Fruit fly (Drosophila melanogaster): ENCODE measurements around the gene CG33722.

The CG33722 gene

DNA sequence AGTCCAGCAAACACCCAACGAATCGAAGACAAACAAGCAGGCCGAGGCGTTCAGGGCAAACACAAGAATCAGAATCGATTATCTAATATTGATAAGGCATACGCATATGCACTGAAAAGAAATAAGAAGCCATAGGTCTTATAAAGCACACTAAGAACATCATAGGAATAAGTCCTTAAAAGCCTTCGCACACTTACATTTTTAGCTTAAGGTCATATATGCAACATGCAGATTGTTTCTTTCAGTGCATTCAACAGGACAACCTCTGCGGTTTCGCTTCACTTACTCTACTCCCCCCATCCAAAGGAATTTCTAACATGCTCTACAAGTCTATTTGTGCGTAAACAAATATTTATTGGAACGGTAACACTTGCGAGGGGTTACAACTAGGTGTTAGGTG is 31.3 kb upstream of the CG33722 start (continued):
- TF ChIP-seq Vsx1 (GFP tag; optimal IDR thresholded peaks at IDR 0.05) (peak; percentile 55), CG6254 (GFP tag; optimal IDR thresholded peaks at IDR 0.05) (peak; percentile 59), abd-A (tag; optimal IDR thresholded peaks at IDR 0.05) (no peak), zen (tag; optimal IDR thresholded peaks at IDR 0.05) (peak; percentile 72), Mes4 (GFP tag; optimal IDR thresholded peaks at IDR 0.05) (peak; percentile 62), hb (GFP tag; IDR thresholded peaks at IDR 0.05; ENCODE audit: partially characterized antibody) (no peak), CG1024 (GFP tag; IDR thresholded peaks at IDR 0.05) (peak; percentile 55; the same call in 1 of the 2 replicates), lilli (GFP tag; optimal IDR thresholded peaks at IDR 0.05) (peak; percentile 39), inv (GFP tag; IDR thresholded peaks at IDR 0.05; ENCODE audit: partially characterized antibody) (no peak), CG17612 (GFP tag; IDR thresholded peaks at IDR 0.05) (no peak), MTF-1 (GFP tag; optimal IDR thresholded peaks at IDR 0.05; ENCODE audit: borderline replicate concordance) (no peak), CG32767 (GFP tag; IDR thresholded peaks at IDR 0.05) (no peak), Hmr (GFP tag; optimal IDR thresholded peaks at IDR 0.05) (peak; percentile 4), Gsc (GFP tag; IDR thresholded peaks at IDR 0.05) (peak; percentile 38; the same call in 1 of the 2 replicates), Rfx (GFP tag; IDR thresholded peaks at IDR 0.05) (peak; percentile 30; the same call in 1 of the 2 replicates), CG4424 (GFP tag; optimal IDR thresholded peaks at IDR 0.05) (peak; percentile 51), otp (GFP tag; IDR thresholded peaks at IDR 0.05) (peak; percentile 66), nom (GFP tag; optimal IDR thresholded peaks at IDR 0.05) (no peak), Sin3A (optimal IDR thresholded peaks at IDR 0.05) (no peak), stc (GFP tag; IDR thresholded peaks at IDR 0.05) (no peak), CG9817 (tag; optimal IDR thresholded peaks at IDR 0.05) (no peak), Side (GFP tag; optimal IDR thresholded peaks at IDR 0.05) (peak; percentile 44), ara (GFP tag; IDR thresholded peaks at IDR 0.05) (peak; percentile 88), CG14667 (GFP tag; IDR thresholded peaks at IDR 0.05) (peak; percentile 54; the same call in 1 of the 2 replicates), maf-S (GFP tag; optimal IDR thresholded peaks at IDR 0.05) (no peak), CG13287 (GFP tag; IDR thresholded peaks at IDR 0.05; ENCODE audit: partially characterized antibody) (no peak)

DNA sequence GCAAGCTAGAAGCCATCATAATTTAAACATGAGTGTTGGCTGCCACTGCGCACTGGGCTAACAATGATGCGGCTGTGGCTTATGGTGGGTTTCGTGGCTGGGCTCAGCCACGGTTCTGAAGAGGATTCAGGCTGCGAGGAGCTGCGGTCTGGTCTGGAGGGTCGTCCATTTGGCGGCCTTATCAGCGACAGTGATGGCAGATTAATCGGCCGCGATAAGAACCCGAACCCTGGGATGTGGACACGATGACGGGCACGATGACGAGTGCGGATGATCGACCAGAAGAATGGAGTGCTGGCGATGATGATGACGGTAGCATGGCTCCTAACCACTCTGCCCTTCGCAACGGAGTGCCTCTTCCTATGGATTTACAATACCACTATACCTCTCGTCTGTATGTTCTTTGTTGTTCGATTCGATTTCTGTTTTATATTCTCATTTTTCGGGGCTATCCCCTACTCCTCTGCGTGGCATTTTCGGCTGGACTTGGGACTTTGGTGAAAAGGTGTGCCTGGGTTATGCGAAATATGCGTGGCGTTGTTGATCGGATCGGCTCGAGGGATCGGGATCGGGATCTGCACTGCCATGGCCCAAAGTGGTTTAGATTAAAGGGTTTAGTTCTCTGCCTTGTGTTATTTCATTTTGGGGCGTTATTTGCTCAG is 28.2 kb upstream of the CG33722 start:
- TF ChIP-seq CG7372 (GFP tag; IDR thresholded peaks at IDR 0.05), result no peak
- no peak for TF ChIP-seq sens (GFP tag)
- no peak for TF ChIP-seq Camta (GFP tag; optimal IDR thresholded peaks at IDR 0.05)
- TF ChIP-seq CG18011 (GFP tag; optimal IDR thresholded peaks at IDR 0.05), result no peak
- TF ChIP-seq Deaf1 (tag; optimal IDR thresholded peaks at IDR 0.05), result peak; percentile 47
- no peak for TF ChIP-seq cad (GFP tag; optimal IDR thresholded peaks at IDR 0.05)
- TF ChIP-seq grn (GFP tag; optimal IDR thresholded peaks at IDR 0.05), result peak; percentile 98
- TF ChIP-seq tx (GFP tag; optimal IDR thresholded peaks at IDR 0.05), result no peak
- TF ChIP-seq CG12299 (tag; optimal IDR thresholded peaks at IDR 0.05), result no peak
- no peak for TF ChIP-seq Poxn (GFP tag; IDR thresholded peaks at IDR 0.05)
- TF ChIP-seq trem (tag; optimal IDR thresholded peaks at IDR 0.05), result no peak

- TF ChIP-seq D (optimal IDR thresholded peaks at IDR 0.05), result no peak
- TF ChIP-seq D (GFP tag; optimal IDR thresholded peaks at IDR 0.05), result no peak
- peak; percentile 73 for TF ChIP-seq CG13287 (GFP tag; IDR thresholded peaks at IDR 0.05; ENCODE audit: partially characterized antibody)
- no peak for TF ChIP-seq scrt (GFP tag; optimal IDR thresholded peaks at IDR 0.05)
- no peak for TF ChIP-seq bigmax (GFP tag; optimal IDR thresholded peaks at IDR 0.05)
- TF ChIP-seq CG10267 (tag; optimal IDR thresholded peaks at IDR 0.05), result peak; percentile 8
- TF ChIP-seq CG1647 (GFP tag; optimal IDR thresholded peaks at IDR 0.05), result no peak
- no peak for TF ChIP-seq tll (GFP tag; optimal IDR thresholded peaks at IDR 0.05)
- TF ChIP-seq CG3281 (GFP tag; optimal IDR thresholded peaks at IDR 0.05), result no peak
- TF ChIP-seq Myb (GFP tag; optimal IDR thresholded peaks at IDR 0.05), result peak; percentile 6
- no peak for TF ChIP-seq CG31388 (GFP tag; optimal IDR thresholded peaks at IDR 0.05)
- no peak for TF ChIP-seq run (tag; optimal IDR thresholded peaks at IDR 0.05)
- TF ChIP-seq CG8290 (GFP tag; optimal IDR thresholded peaks at IDR 0.05), result no peak
- no peak for TF ChIP-seq CG8290 (tag; optimal IDR thresholded peaks at IDR 0.05)
- no peak for TF ChIP-seq Hr39 (optimal IDR thresholded peaks at IDR 0.05)
Observed at dm6 chr3R:8217727-8218126, 26.1 kb upstream of the CG33722 start, which contains the start of gene CG7800. TSS of gene CG7800 (plus strand) at chr3R:8217957.
